Worm (Caenorhabditis elegans) whole organism, midembryonic: ENCODE results near the gene mec-3.

Experiments used
- tab-1 ChIP-seq: fragments of 200-800 bp; sonication (Bioruptor generic); IDR thresholded peaks from 2 replicates; pipeline ENCODE4 v1.3.6; 2022; ENCODE audit warnings: missing genetic modification characterization, missing compliant biosample characterization
- ztf-23 ChIP-seq: fragments of 200-800 bp; sonication (Bioruptor generic); IDR thresholded peaks from 2 replicates; pipeline ENCODE4 v1.3.6; 2022; ENCODE audit warnings: missing genetic modification reagents, missing genetic modification characterization, missing compliant biosample characterization
- ztf-29 ChIP-seq: fragments of 200-800 bp; sonication (Bioruptor generic); IDR thresholded peaks from 2 replicates; pipeline ENCODE4 v1.3.6; 2022; ENCODE audit warnings: missing genetic modification reagents, missing genetic modification characterization, missing compliant biosample characterization

- no peak for TF ChIP-seq ztf-29 (GFP tag; lab: Robert Waterston, UW)
- TF ChIP-seq ztf-23 (GFP tag; lab: Robert Waterston, UW) = no peak
- TF ChIP-seq tab-1 (GFP tag; lab: Robert Waterston, UW) = no peak
These were observed 22.8 kb downstream of the mec-3 start, which contains the start of gene F13B12.3 for ce11 chrIV:10438901-10439300.
